Worm (Caenorhabditis elegans): Measurements from ENCODE around the gene abu-8.

DNA sequence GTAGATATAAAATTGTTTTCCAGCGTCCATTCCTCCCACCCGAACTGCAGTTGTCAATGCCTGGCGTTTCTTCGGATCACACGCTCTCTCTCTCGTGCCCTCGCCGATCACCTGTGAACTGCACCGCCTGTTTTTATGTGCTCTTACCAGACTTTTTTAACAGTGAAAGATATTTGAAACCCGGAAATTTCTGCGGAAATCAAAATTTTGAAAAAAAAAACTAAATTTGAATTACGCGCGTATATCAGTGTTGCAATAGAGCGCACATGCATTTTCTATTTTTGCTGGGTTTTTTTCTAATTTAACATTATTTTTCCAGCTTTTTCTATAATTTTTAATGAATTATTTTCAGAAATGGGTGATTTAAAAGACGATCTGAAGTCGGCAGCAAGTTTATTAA, 9.7 kb upstream of the abu-8 start, which contains the start of gene ttc-37:
- TF ChIP-seq egl-27 (tag; optimal IDR thresholded peaks at IDR 0.05), result no peak
- no peak for TF ChIP-seq ztf-11 (tag; optimal IDR thresholded peaks at IDR 0.05)
- no peak for TF ChIP-seq ama-1 (optimal IDR thresholded peaks at IDR 0.05)
- TF ChIP-seq snpc-4 (tag; optimal IDR thresholded peaks at IDR 0.05), result no peak
- TF ChIP-seq pha-4 (tag; optimal IDR thresholded peaks at IDR 0.05), result peak; percentile 76
- peak; percentile 46 for TF ChIP-seq nfya-1 (tag; optimal IDR thresholded peaks at IDR 0.05; ENCODE audit: insufficient read depth)
- no peak for TF ChIP-seq fos-1 (tag; optimal IDR thresholded peaks at IDR 0.05)
- no peak for TF ChIP-seq nhr-237 (tag; optimal IDR thresholded peaks at IDR 0.05)
- TF ChIP-seq nhr-28 (tag; optimal IDR thresholded peaks at IDR 0.05), result no peak
- no peak for TF ChIP-seq mdl-1 (tag; optimal IDR thresholded peaks at IDR 0.05)
- no peak for TF ChIP-seq zag-1 (tag; optimal IDR thresholded peaks at IDR 0.05)

Measured in whole organism, L3 larva.